Worm (Caenorhabditis elegans) whole organism, L2 larva: ENCODE data around the gene srt-22.

Source experiments
- F13H6.1 ChIP-seq: sonication (generic microtip); optimal IDR thresholded peaks from 2 replicates; lab custom pipeline; 2016; ENCODE audit warnings: missing genetic modification characterization, missing compliant biosample characterization
- fos-1 ChIP-seq: fragments of 150-350 bp; optimal IDR thresholded peaks from 2 replicates; lab custom pipeline; 2014; ENCODE audit warnings: missing biosample characterization, missing genetic modification characterization
- lin-11 ChIP-seq: fragments of 150-350 bp; sonication (generic microtip); optimal IDR thresholded peaks from 2 replicates; lab custom pipeline; 2014; ENCODE audit warnings: missing biosample characterization, missing genetic modification characterization, inconsistent platforms, mixed read lengths
- lin-39 ChIP-seq: fragments of 150-350 bp; optimal IDR thresholded peaks from 2 replicates; lab custom pipeline; 2014; ENCODE audit warnings: missing biosample characterization, missing genetic modification reagents, missing genetic modification characterization
- nhr-11 ChIP-seq: fragments of 150-350 bp; optimal IDR thresholded peaks from 2 replicates; lab custom pipeline; 2014; ENCODE audit warnings: missing biosample characterization, missing genetic modification characterization
- nhr-12 ChIP-seq: fragments of 150-350 bp; optimal IDR thresholded peaks from 2 replicates; lab custom pipeline; 2014; ENCODE audit warnings: missing biosample characterization, missing genetic modification characterization
- nhr-21 ChIP-seq: fragments of 150-350 bp; optimal IDR thresholded peaks from 2 replicates; lab custom pipeline; 2014; ENCODE audit warnings: missing biosample characterization, missing genetic modification characterization
- nhr-23 ChIP-seq: fragments of 150-350 bp; optimal IDR thresholded peaks from 2 replicates; lab custom pipeline; 2014; ENCODE audit warnings: missing biosample characterization, missing genetic modification reagents, missing genetic modification characterization
- nhr-237 ChIP-seq: fragments of 150-350 bp; optimal IDR thresholded peaks from 2 replicates; lab custom pipeline; 2014; ENCODE audit warnings: missing biosample characterization, missing genetic modification characterization
- skn-1 ChIP-seq: sonication (generic microtip); optimal IDR thresholded peaks from 2 replicates; lab custom pipeline; 2017; ENCODE audit warnings: missing biosample characterization, missing genetic modification characterization
- snpc-4 ChIP-seq: fragments of 150-350 bp; optimal IDR thresholded peaks from 2 replicates; lab custom pipeline; 2014; ENCODE audit warnings: missing biosample characterization, missing genetic modification characterization
- unc-39 ChIP-seq: fragments of 150-350 bp; optimal IDR thresholded peaks from 2 replicates; lab custom pipeline; 2014; ENCODE audit warnings: missing biosample characterization, missing genetic modification characterization
- zag-1 ChIP-seq: fragments of 150-350 bp; optimal IDR thresholded peaks from 2 replicates; lab custom pipeline; 2014; ENCODE audit warnings: missing biosample characterization, missing genetic modification characterization
- ztf-11 ChIP-seq: sonication (generic microtip); optimal IDR thresholded peaks from 2 replicates; lab custom pipeline; 2017; ENCODE audit warnings: missing biosample characterization, missing genetic modification characterization

DNA sequence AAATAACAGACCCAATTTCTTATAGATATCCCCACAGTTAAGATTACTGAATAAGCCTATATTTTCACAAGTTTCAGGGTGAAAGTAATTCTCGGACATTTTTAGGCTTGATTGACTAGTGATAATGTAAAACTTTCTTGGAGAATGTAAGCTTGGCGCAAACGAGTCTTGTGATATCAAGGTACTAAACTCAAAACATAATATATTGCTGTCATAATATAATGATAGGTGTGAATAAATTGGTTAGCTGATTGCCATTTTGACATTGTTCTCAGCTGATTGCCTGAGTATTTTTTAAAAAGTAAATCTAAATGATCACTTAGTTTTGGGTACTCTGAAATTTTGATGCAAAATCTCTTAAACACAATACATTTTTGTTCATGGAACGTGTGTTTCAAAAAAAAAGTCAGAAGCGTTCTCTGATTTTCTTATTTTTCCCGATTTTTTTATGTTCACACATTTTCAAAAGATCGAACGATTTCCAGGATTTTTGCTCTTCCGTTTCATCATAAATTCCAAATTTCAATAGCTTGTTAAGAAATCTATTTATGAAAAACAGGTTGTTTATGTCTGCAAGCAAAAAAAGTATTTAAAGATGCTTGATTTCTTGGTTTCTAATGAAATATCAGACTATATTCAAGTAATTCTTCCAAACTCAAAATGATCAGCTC lies 34.3 kb downstream of the srt-22 start, which contains the start of the genes srw-19 and srx-51:
- TF ChIP-seq skn-1 (tag; lab: Kevin White, UChicago), result no peak
- TF ChIP-seq nhr-11, result no peak
- TF ChIP-seq nhr-12 (tag; lab: Kevin White, UChicago), result no peak
- no peak for TF ChIP-seq unc-39 (tag; lab: Kevin White, UChicago)
- TF ChIP-seq lin-11 (tag; lab: Kevin White, UChicago), result no peak
- TF ChIP-seq zag-1 (tag; lab: Kevin White, UChicago), result no peak
- TF ChIP-seq F13H6.1, result no peak
- no peak for TF ChIP-seq fos-1 (tag; lab: Kevin White, UChicago)
- no peak for TF ChIP-seq nhr-21
- no peak for TF ChIP-seq snpc-4 (tag; lab: Kevin White, UChicago)
- TF ChIP-seq lin-39 (tag; lab: Kevin White, UChicago), result no peak
- TF ChIP-seq nhr-23, result no peak
- TF ChIP-seq nhr-237 (tag; lab: Kevin White, UChicago), result no peak
- TF ChIP-seq ztf-11 (tag; lab: Kevin White, UChicago), result no peak
